Worm (Caenorhabditis elegans): Measurements from ENCODE around the gene Y54F10BM.23.

- TF ChIP-seq ztf-29 (GFP tag; IDR thresholded peaks at IDR 0.05) (no peak), flt-1 (GFP tag; IDR thresholded peaks at IDR 0.05) (no peak), cog-1 (tag; optimal IDR thresholded peaks at IDR 0.05) (no peak), med-1 (GFP tag; optimal IDR thresholded peaks at IDR 0.05; ENCODE audit: insufficient read depth) (no peak), tab-1 (GFP tag; IDR thresholded peaks at IDR 0.05) (no peak), klf-2 (GFP tag; conservative IDR thresholded peaks at IDR 0.05) (no peak), T22C8.4 (GFP tag; IDR thresholded peaks at IDR 0.05) (no peak), ztf-23 (GFP tag; IDR thresholded peaks at IDR 0.05) (no peak)
These were observed 38.9 kb downstream of the Y54F10BM.23 start, which contains the start of gene srz-56 for ce11 chrIII:2240471-2240870.

Measured in whole organism, midembryonic.